Worm (Caenorhabditis elegans) whole organism, late embryonic: ENCODE results near the gene F27C8.3.

Source experiments
- C38D4.7 ChIP-seq: fragments of 200-800 bp; sonication (Bioruptor generic); optimal IDR thresholded peaks from 2 replicates; lab custom pipeline; 2018; ENCODE audit warnings: mild to moderate bottlenecking, missing genetic modification characterization, moderate library complexity, missing compliant biosample characterization
- T23F11.4 ChIP-seq: fragments of 200-800 bp; sonication (Bioruptor generic); optimal IDR thresholded peaks from 2 replicates; lab custom pipeline; 2018; ENCODE audit warnings: mild to moderate bottlenecking, missing genetic modification characterization, missing compliant biosample characterization
- ceh-19 ChIP-seq: fragments of 200-800 bp; sonication (Bioruptor generic); optimal IDR thresholded peaks from 2 replicates; lab custom pipeline; 2018; ENCODE audit warnings: mild to moderate bottlenecking, missing genetic modification characterization, missing compliant biosample characterization
- ceh-48 ChIP-seq: sonication (generic microtip); optimal IDR thresholded peaks from 2 replicates; lab custom pipeline; 2016; ENCODE audit warnings: missing genetic modification characterization, inconsistent platforms, missing compliant biosample characterization
- che-1 ChIP-seq: sonication (generic microtip); optimal IDR thresholded peaks from 2 replicates; lab custom pipeline; 2016; ENCODE audit warnings: mild to moderate bottlenecking, missing genetic modification characterization, missing compliant biosample characterization
- elt-2 ChIP-seq: sonication (generic microtip); optimal IDR thresholded peaks from 2 replicates; lab custom pipeline; 2016; ENCODE audit warnings: missing genetic modification reagents, missing genetic modification characterization, missing compliant biosample characterization
- elt-4 ChIP-seq: sonication (generic microtip); optimal IDR thresholded peaks from 2 replicates; lab custom pipeline; 2016; ENCODE audit warnings: missing genetic modification characterization, missing compliant biosample characterization
- fax-1 ChIP-seq: sonication (generic microtip); optimal IDR thresholded peaks from 2 replicates; lab custom pipeline; 2016; ENCODE audit warnings: missing genotype, missing genetic modification characterization, missing compliant biosample characterization
- fkh-10 ChIP-seq: fragments of 150-350 bp; optimal IDR thresholded peaks from 2 replicates; lab custom pipeline; 2014; ENCODE audit warnings: missing biosample characterization, missing genetic modification reagents, missing genetic modification characterization
- fkh-6 ChIP-seq: sonication (generic microtip); optimal IDR thresholded peaks from 2 replicates; lab custom pipeline; 2016; ENCODE audit warnings: missing genetic modification characterization, missing compliant biosample characterization
- nhr-11 ChIP-seq: fragments of 150-350 bp; optimal IDR thresholded peaks from 2 replicates; lab custom pipeline; 2014; ENCODE audit warnings: missing biosample characterization, missing genetic modification characterization
- npax-4 ChIP-seq: sonication (generic microtip); optimal IDR thresholded peaks from 2 replicates; lab custom pipeline; 2016; ENCODE audit warnings: missing genetic modification characterization, missing compliant biosample characterization
- pag-3 ChIP-seq: sonication (generic microtip); optimal IDR thresholded peaks from 2 replicates; lab custom pipeline; 2016; ENCODE audit warnings: missing compliant biosample characterization, missing genetic modification characterization, borderline replicate concordance
- unc-86 ChIP-seq: sonication (generic microtip); optimal IDR thresholded peaks from 2 replicates; lab custom pipeline; 2016; ENCODE audit warnings: missing genetic modification characterization, missing compliant biosample characterization

DNA sequence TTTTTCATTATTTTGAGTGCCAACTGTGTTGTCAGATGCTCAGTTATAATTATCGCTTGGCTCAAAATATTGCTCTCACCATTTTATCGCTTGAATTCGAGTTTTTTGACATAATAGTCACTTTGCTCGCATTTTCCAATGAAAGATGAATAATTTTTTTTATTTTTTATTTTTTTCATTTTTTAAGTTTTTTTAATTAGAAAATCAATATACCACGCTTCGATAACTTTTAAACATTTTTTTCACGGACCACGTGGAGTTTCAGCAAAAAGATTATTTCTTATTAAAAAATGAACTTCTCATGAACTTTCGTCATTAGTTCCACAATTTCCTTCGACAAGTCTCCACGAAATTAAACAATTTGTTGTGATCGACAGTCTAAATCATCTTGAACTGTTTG lies 19.0 kb upstream of the F27C8.3 start, which contains the start of gene elt-1:
- TF ChIP-seq npax-4 (no peak), T23F11.4 (GFP tag; lab: Kevin White, UChicago) (no peak), ceh-48 (tag; lab: Kevin White, UChicago) (no peak), fax-1 (tag; lab: Kevin White, UChicago) (no peak), pag-3 (tag; lab: Kevin White, UChicago) (no peak), elt-4 (tag; lab: Kevin White, UChicago) (no peak), fkh-6 (tag; lab: Kevin White, UChicago) (no peak), ceh-19 (no peak), elt-2 (tag; lab: Kevin White, UChicago) (no peak), C38D4.7 (GFP tag; lab: Kevin White, UChicago) (no peak), unc-86 (tag; lab: Kevin White, UChicago) (no peak), fkh-10 (GFP tag; lab: Kevin White, UChicago) (no peak), che-1 (tag; lab: Kevin White, UChicago) (no peak), nhr-11 (tag; lab: Kevin White, UChicago) (no peak)
